Fruit fly (Drosophila melanogaster): Measurements from ENCODE around the gene COX7B.

The COX7B gene

dm6 chr3L:17425132-17425713 lies at the start of gene COX7B, which contains the start of gene Sec3:
Gene COX7B, plus strand, starts transcription at chr3L:17425477.
Gene Sec3, minus strand, starts transcription at chr3L:17425217.
- TF ChIP-seq CG17801 (GFP tag; optimal IDR thresholded peaks at IDR 0.05; ENCODE audit: partially characterized antibody), result peak; percentile 84

DNA sequence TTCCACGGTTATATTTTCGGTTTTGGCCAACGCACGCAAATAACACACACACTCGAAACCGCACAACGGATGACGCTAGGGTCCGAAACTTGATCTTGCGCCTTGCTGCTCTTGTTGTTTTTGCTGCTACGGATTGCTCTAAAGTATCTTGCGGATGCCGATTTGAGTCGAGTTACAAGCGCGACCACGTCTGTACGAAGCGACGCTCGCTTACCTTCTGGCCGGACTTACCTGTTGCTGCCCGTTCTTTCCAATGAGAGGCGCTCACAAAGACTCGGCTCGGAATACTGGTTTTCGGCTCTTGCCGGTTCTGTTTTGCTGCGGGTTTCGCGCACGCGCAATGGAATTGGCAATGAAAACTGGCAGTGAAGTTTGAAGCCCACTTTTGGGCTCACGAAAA lies 46.0 kb upstream of the COX7B start, which contains the start of gene Cad74A:
Cad74A (minus strand) TSS at position 220 of the 400 bp plus-strand sequence.
- no peak for TF ChIP-seq CG17801 (GFP tag; optimal IDR thresholded peaks at IDR 0.05; ENCODE audit: partially characterized antibody)

DNA sequence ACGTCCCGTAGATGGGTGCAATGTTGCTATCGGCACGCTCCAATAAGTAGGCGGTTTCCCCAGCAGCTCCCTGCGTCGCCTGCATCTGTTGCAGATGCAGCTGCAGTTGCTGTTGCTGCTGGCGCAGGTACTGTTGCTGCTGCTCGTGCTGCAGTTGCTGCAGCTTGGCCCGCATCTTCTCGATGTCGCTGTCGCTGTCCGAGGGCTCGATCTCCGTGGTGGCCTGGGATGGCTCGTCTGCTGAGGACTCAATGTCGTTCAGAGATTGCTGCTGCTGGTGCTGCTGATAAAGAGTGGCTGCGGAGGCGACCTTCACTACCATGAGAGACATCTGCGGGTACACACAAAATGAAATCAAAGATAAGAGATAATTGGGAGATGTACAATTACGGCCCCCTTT lies 43.3 kb upstream of the COX7B start:
- no peak for TF ChIP-seq CG17801 (GFP tag; optimal IDR thresholded peaks at IDR 0.05; ENCODE audit: partially characterized antibody)

DNA sequence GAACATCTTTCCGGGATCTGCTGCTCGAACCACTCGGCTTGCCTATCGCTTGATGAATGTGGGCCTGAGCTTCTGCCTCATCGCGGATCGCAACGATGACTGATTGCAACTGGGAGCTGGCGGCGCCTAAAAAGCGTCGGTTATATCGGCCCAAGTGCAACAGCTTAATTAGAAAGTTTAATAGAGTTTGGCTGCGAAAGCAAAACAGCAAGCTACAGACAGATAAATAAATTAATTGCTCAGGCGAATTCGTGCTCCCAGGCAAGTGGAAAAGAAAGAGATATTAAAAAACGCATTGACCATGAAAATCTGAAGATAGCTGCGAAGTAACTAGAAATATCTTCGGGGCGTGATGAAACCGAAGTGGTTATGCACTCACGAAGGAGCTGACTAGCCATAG lies 42.6 kb upstream of the COX7B start, which contains the start of gene CG13728:
CG13728 (minus strand) TSS at position 101 of the 400 bp plus-strand sequence.
- TF ChIP-seq CG17801 (GFP tag; optimal IDR thresholded peaks at IDR 0.05; ENCODE audit: partially characterized antibody), result no peak

DNA sequence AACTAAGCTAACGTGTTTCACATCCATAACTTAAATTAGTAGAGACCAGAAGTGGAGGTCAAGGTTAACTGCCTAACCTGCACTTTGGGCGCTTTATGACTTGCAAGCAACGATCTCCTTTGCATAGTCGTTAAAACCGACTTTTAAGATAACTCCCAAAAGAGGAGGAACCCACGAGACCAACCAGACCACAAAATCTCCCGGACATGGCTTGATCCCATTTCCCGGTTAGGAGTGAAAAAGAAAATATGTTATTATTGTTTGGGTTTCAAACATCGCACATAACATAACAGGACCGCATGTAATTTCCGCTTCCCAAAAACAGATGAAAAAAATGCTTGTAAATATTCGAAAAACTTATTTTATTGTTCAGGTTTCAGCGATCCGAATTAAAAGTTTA lies 42.0 kb upstream of the COX7B start:
- TF ChIP-seq CG17801 (GFP tag; optimal IDR thresholded peaks at IDR 0.05; ENCODE audit: partially characterized antibody), result no peak

- TF ChIP-seq CG17801 (GFP tag; optimal IDR thresholded peaks at IDR 0.05; ENCODE audit: partially characterized antibody), result no peak
These were observed 41.6 kb upstream of the COX7B start for dm6 chr3L:17383714-17384113.

- no peak for TF ChIP-seq CG17801 (GFP tag; optimal IDR thresholded peaks at IDR 0.05; ENCODE audit: partially characterized antibody)
These were observed 38.5 kb upstream of the COX7B start for dm6 chr3L:17386612-17387382.

dm6 chr3L:17388895-17389294 lies 36.4 kb upstream of the COX7B start, which contains the start of gene CG13731:
Gene CG13731, minus strand, starts transcription at chr3L:17388956.
- TF ChIP-seq CG17801 (GFP tag; optimal IDR thresholded peaks at IDR 0.05; ENCODE audit: partially characterized antibody), result no peak

DNA sequence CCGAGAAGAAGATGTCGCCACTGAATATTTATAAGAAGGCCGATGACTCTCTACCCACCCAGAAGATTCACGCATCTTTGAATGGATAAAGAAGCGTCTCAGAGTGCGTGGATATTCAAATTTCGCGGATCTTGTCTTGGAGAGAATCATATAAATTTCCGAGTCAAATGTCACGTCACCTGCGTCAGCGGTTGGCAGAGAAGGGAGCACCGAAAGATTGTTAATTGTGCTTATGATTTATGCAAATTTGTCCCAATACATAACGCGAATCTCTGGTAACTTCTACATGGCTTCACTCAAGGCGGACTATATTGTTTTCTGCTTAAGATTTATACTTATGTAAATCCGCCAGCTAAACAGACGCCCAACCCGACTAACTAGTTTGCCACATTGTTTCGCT lies 34.1 kb upstream of the COX7B start:
- TF ChIP-seq CG17801 (GFP tag; optimal IDR thresholded peaks at IDR 0.05; ENCODE audit: partially characterized antibody), result no peak

DNA sequence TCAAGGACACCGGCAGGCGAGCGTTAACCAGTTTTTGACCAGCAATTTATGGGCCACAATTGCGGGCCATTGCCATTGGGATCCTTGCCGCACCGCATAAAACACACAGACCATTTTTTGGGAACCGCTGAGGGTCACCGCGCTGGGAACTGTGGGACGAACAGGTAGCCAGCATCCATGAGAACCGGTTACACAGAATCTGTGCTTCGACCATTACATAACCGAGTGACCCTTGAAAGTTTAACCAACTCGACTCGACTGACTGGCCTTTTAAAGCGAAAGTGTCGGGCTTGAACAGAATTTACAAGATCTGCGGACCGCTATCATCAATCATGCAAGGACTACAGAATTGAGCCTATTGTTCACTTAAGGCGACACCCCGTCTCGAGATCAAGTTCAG lies 32.9 kb upstream of the COX7B start:
- no peak for TF ChIP-seq CG17801 (GFP tag; optimal IDR thresholded peaks at IDR 0.05; ENCODE audit: partially characterized antibody)

- no peak for TF ChIP-seq CG17801 (GFP tag; optimal IDR thresholded peaks at IDR 0.05; ENCODE audit: partially characterized antibody)
These were observed 32.2 kb upstream of the COX7B start for dm6 chr3L:17393098-17393497.

DNA sequence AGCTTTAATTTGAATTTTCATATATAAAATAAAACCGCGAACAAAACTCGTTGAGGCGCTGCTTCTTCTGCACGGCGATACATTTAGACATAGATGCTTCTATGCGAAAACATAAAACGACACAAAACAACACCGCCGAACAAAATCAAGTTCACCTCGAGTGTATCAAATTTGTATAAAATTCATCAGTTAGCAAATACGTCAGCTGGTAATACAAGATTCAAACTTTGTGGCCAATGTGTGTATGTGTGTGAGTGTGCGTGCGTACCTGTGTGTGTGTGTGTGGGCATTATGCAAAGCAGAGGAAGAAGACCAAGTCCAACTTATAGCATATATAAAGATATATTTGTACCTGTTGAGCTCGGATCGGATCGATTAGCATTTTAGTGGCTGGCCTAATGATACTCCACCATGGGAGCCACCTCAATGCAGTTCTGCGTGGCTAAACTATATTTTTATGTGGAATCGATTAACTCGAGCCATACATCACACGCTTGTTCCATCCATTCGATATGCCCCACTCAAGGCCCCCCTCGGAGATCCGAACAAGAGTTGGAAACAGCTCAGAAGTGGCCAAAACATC lies 30.8 kb upstream of the COX7B start:
- TF ChIP-seq CG17801 (GFP tag; optimal IDR thresholded peaks at IDR 0.05; ENCODE audit: partially characterized antibody), result no peak

DNA sequence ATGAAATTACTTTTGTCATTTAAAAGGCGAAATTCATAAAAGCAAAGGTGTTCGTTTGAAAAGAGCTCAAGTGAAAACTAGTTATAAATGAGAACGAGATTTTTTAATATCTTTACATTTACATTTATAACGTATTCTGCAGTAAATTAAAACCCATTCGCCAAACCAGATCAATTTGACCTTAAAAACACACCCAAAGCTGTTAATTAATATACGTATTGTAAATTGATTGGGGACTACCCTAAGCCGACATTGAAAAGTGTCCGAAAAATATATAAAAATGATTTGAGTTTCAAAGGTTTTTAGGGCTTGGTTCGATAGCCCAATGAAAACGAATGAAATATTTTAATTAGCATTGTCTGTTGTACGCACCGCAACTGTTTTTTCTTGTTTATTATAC lies 26.3 kb upstream of the COX7B start:
- TF ChIP-seq CG17801 (GFP tag; optimal IDR thresholded peaks at IDR 0.05; ENCODE audit: partially characterized antibody), result no peak

dm6 chr3L:17400911-17401310 lies 24.4 kb upstream of the COX7B start:
- TF ChIP-seq CG17801 (GFP tag; optimal IDR thresholded peaks at IDR 0.05; ENCODE audit: partially characterized antibody), result no peak

DNA sequence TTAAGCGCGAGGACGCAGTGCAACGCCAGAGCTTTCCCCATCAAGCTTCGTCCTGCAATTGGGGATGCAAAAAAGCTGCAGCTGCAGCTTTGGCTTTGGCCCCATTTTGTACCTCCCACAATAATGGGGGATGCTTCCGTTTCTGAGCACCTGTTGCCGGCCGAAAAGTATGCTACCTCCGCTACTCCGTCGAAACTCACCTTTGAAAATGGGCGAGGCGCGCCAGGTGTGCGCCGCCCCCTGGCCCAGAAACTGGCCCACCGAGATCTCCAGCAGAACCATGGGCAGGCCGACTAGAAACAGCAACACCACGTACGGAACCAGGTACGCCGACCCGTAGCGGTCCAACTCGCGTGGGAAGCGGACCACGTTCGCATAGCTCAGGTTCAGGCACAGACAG lies 23.9 kb upstream of the COX7B start:
- TF ChIP-seq CG17801 (GFP tag; optimal IDR thresholded peaks at IDR 0.05; ENCODE audit: partially characterized antibody), result no peak

dm6 chr3L:17402399-17402798 lies 22.9 kb upstream of the COX7B start:
- TF ChIP-seq CG17801 (GFP tag; optimal IDR thresholded peaks at IDR 0.05; ENCODE audit: partially characterized antibody), result no peak

Data from ovary, adult (tissue).